Fruit fly (Drosophila melanogaster) whole organism, embryonic: ENCODE results near the gene cac.

Source experiments
- Abd-B ChIP-seq: fragments of 200-800 bp; sonication (Bioruptor generic); optimal IDR thresholded peaks from 2 replicates; lab custom pipeline; 2018; ENCODE audit warnings: missing biosample characterization, mild to moderate bottlenecking, missing genetic modification characterization, moderate library complexity
- Bteb2 ChIP-seq: fragments of 200-800 bp; sonication (Bioruptor generic); optimal IDR thresholded peaks from 2 replicates; lab custom pipeline; 2016; ENCODE audit warnings: missing biosample characterization, missing genetic modification characterization
- CG10274 ChIP-seq: fragments of 200-800 bp; sonication (Bioruptor generic); optimal IDR thresholded peaks from 3 replicates; lab custom pipeline; 2017; ENCODE audit warnings: missing biosample characterization, mild to moderate bottlenecking, missing genetic modification characterization
- CG10565 ChIP-seq: fragments of 200-800 bp; sonication (Bioruptor generic); optimal IDR thresholded peaks from 3 replicates; lab custom pipeline; 2016; ENCODE audit warnings: missing biosample characterization, mild to moderate bottlenecking, missing genetic modification characterization
- CG14014 ChIP-seq: fragments of 200-800 bp; sonication (Bioruptor generic); IDR thresholded peaks from 2 replicates; pipeline ENCODE4 v1.3.6; 2022; ENCODE audit warnings: missing biosample characterization, missing genetic modification characterization
- CG14050 ChIP-seq: fragments of 200-800 bp; sonication (Bioruptor generic); IDR thresholded peaks from 3 replicates; pipeline ENCODE4 v1.3.6; 2022; ENCODE audit warnings: missing biosample characterization, missing genetic modification characterization
- CG14441 ChIP-seq: fragments of 200-800 bp; sonication (Bioruptor generic); IDR thresholded peaks from 2 replicates; pipeline ENCODE4 v1.3.6; 2022; ENCODE audit warnings: missing biosample characterization, missing genetic modification characterization
- CG15073 ChIP-seq: fragments of 200-800 bp; sonication (Bioruptor generic); optimal IDR thresholded peaks from 2 replicates; lab custom pipeline; 2016; ENCODE audit warnings: missing biosample characterization, missing genetic modification characterization
- CG1602 ChIP-seq: fragments of 200-800 bp; sonication (Bioruptor generic); optimal IDR thresholded peaks from 3 replicates; lab custom pipeline; 2016; ENCODE audit warnings: missing biosample characterization, missing genetic modification characterization
- CG17568 ChIP-seq: fragments of 200-800 bp; sonication (Bioruptor generic); optimal IDR thresholded peaks from 2 replicates; lab custom pipeline; 2018; ENCODE audit warnings: missing biosample characterization, mild to moderate bottlenecking, missing genetic modification characterization, moderate library complexity
- CG1792 ChIP-seq: fragments of 200-800 bp; sonication (Bioruptor generic); optimal IDR thresholded peaks from 2 replicates; lab custom pipeline; 2016; ENCODE audit warnings: missing biosample characterization, missing genetic modification characterization
- CG18262 ChIP-seq: fragments of 200-800 bp; optimal IDR thresholded peaks from 3 replicates; lab custom pipeline; 2019; ENCODE audit warnings: missing biosample characterization, mild to moderate bottlenecking, missing genetic modification characterization, moderate library complexity
- CG2875 ChIP-seq: fragments of 200-800 bp; sonication (Bioruptor generic); optimal IDR thresholded peaks from 2 replicates; lab custom pipeline; 2017; ENCODE audit warnings: missing biosample characterization, mild to moderate bottlenecking, missing genetic modification characterization, missing genetic modification reagents
- CG2889 ChIP-seq: fragments of 200-800 bp; sonication (Bioruptor generic); IDR thresholded peaks from 3 replicates; pipeline ENCODE4 v1.3.6; 2022; ENCODE audit warnings: missing biosample characterization, missing genetic modification characterization
- CG30020 ChIP-seq: fragments of 200-800 bp; optimal IDR thresholded peaks from 2 replicates; lab custom pipeline; 2019; ENCODE audit warnings: missing biosample characterization, mild to moderate bottlenecking, missing genetic modification characterization, moderate library complexity
- CG32767 ChIP-seq: fragments of 200-800 bp; sonication (Bioruptor generic); IDR thresholded peaks from 2 replicates; pipeline ENCODE4 v1.3.6; 2022; ENCODE audit warnings: missing biosample characterization, missing genetic modification characterization
- CG4424 ChIP-seq: fragments of 200-800 bp; sonication (Bioruptor generic); optimal IDR thresholded peaks from 3 replicates; lab custom pipeline; 2016; ENCODE audit warnings: missing biosample characterization, missing genetic modification characterization
- CG5245 ChIP-seq: fragments of 200-800 bp; sonication (Bioruptor generic); optimal IDR thresholded peaks from 3 replicates; lab custom pipeline; 2016; ENCODE audit warnings: missing biosample characterization, missing genetic modification characterization
- CG6854 ChIP-seq: fragments of 200-800 bp; sonication (Bioruptor generic); optimal IDR thresholded peaks from 3 replicates; lab custom pipeline; 2017; ENCODE audit warnings: missing biosample characterization, mild to moderate bottlenecking, missing genetic modification characterization
- CG7372 ChIP-seq: fragments of 200-800 bp; sonication (Bioruptor generic); IDR thresholded peaks from 2 replicates; pipeline ENCODE4 v1.3.6; 2022; ENCODE audit warnings: missing biosample characterization, missing genetic modification characterization
- CG7987 ChIP-seq: fragments of 200-800 bp; sonication (Bioruptor generic); optimal IDR thresholded peaks from 2 replicates; lab custom pipeline; 2018; ENCODE audit warnings: missing biosample characterization, mild to moderate bottlenecking, missing genetic modification characterization, moderate library complexity
- CG8388 ChIP-seq: fragments of 200-800 bp; sonication (Bioruptor generic); optimal IDR thresholded peaks from 2 replicates; lab custom pipeline; 2019; ENCODE audit warnings: missing biosample characterization, mild to moderate bottlenecking, missing genetic modification characterization, moderate library complexity
- Deaf1 ChIP-seq: fragments of 200-800 bp; optimal IDR thresholded peaks from 3 replicates; lab custom pipeline; 2019; ENCODE audit warnings: missing biosample characterization, mild to moderate bottlenecking, missing genetic modification characterization, moderate library complexity
- Dek ChIP-seq: fragments of 200-800 bp; sonication (Bioruptor generic); optimal IDR thresholded peaks from 3 replicates; lab custom pipeline; 2019; ENCODE audit warnings: missing biosample characterization, mild to moderate bottlenecking, missing genetic modification characterization, moderate library complexity
- Eip74EF ChIP-seq, 2 experiments: fragments of 200-800 bp in 1 of 2; fragments of >200 bp in 1 of 2; sonication (Bioruptor generic) in 1 of 2; optimal IDR thresholded peaks; 2 replicates each; lab custom pipeline; 2017 to 2019; ENCODE audit warnings: missing biosample characterization in 2 of 2, missing genetic modification characterization in 2 of 2, mild to moderate bottlenecking in 1 of 2, moderate library complexity in 1 of 2
- Hr3 ChIP-seq: fragments of 200-800 bp; sonication (Bioruptor generic); optimal IDR thresholded peaks from 3 replicates; lab custom pipeline; 2016; ENCODE audit warnings: missing biosample characterization, missing genetic modification characterization
- Kr ChIP-seq: fragments of 200-800 bp; sonication (Bioruptor generic); optimal IDR thresholded peaks from 2 replicates; lab custom pipeline; 2017; ENCODE audit warnings: missing biosample characterization, mild to moderate bottlenecking, missing genetic modification characterization
- Nf-YB ChIP-seq: fragments of 200-800 bp; sonication (Bioruptor generic); optimal IDR thresholded peaks from 3 replicates; lab custom pipeline; 2019; ENCODE audit warnings: missing biosample characterization, mild to moderate bottlenecking, missing genetic modification characterization, moderate library complexity
- PHDP ChIP-seq: fragments of 200-800 bp; sonication (Bioruptor generic); optimal IDR thresholded peaks from 3 replicates; lab custom pipeline; 2018; ENCODE audit warnings: missing biosample characterization, mild to moderate bottlenecking, missing genetic modification characterization, moderate library complexity
- Sin3A ChIP-seq: fragments of >200 bp; optimal IDR thresholded peaks from 2 replicates; lab custom pipeline; 2018
- Six4 ChIP-seq: fragments of 200-800 bp; sonication (Bioruptor generic); optimal IDR thresholded peaks from 2 replicates; lab custom pipeline; 2016; ENCODE audit warnings: missing biosample characterization, missing genetic modification characterization
- Sox100B ChIP-seq: fragments of 200-800 bp; sonication (Bioruptor generic); optimal IDR thresholded peaks from 3 replicates; lab custom pipeline; 2018; ENCODE audit warnings: missing biosample characterization, mild to moderate bottlenecking, missing genetic modification characterization
- Sry-δ ChIP-seq: fragments of 200-800 bp; sonication (Bioruptor generic); optimal IDR thresholded peaks from 2 replicates; lab custom pipeline; 2016; ENCODE audit warnings: missing biosample characterization, missing genetic modification characterization
- Stat92E ChIP-seq, 3 experiments: fragments of >200 bp in 2 of 3; fragments of 200-800 bp in 1 of 3; sonication (Bioruptor generic) in 1 of 3; optimal IDR thresholded peaks; 2 replicates each; lab custom pipeline; 2017 to 2019; ENCODE audit warnings: missing biosample characterization in 3 of 3, missing genetic modification characterization in 3 of 3, mild to moderate bottlenecking in 1 of 3, moderate library complexity in 1 of 3
- Xbp1 ChIP-seq: fragments of 200-800 bp; sonication (Bioruptor generic); optimal IDR thresholded peaks from 3 replicates; lab custom pipeline; 2016; ENCODE audit warnings: missing biosample characterization, mild to moderate bottlenecking, missing genetic modification characterization
- bowl ChIP-seq: fragments of 200-800 bp; sonication (Bioruptor generic); IDR thresholded peaks from 2 replicates; pipeline ENCODE4 v1.3.6; 2022; ENCODE audit warnings: missing biosample characterization, missing genetic modification characterization
- crol ChIP-seq: fragments of 200-800 bp; sonication (Bioruptor generic); IDR thresholded peaks from 2 replicates; pipeline ENCODE4 v1.3.6; 2022; ENCODE audit warnings: missing biosample characterization, missing genetic modification characterization
- dati ChIP-seq: fragments of 200-800 bp; sonication (Bioruptor generic); IDR thresholded peaks from 2 replicates; pipeline ENCODE4 v1.3.6; 2022; ENCODE audit warnings: missing biosample characterization, missing genetic modification characterization
- dysf ChIP-seq: fragments of 200-800 bp; sonication (Bioruptor generic); IDR thresholded peaks from 3 replicates; pipeline ENCODE4 v1.3.6; 2022; ENCODE audit warnings: missing biosample characterization, missing genetic modification characterization
- ems ChIP-seq: fragments of 200-800 bp; sonication (Bioruptor generic); optimal IDR thresholded peaks from 3 replicates; lab custom pipeline; 2016; ENCODE audit warnings: missing biosample characterization, missing genetic modification characterization
- grau ChIP-seq: fragments of 200-800 bp; optimal IDR thresholded peaks from 3 replicates; lab custom pipeline; 2019; ENCODE audit warnings: missing biosample characterization, mild to moderate bottlenecking, missing genetic modification characterization, moderate library complexity
- h ChIP-seq: fragments of >200 bp; optimal IDR thresholded peaks from 2 replicates; lab custom pipeline; 2017
- hb ChIP-seq: fragments of 200-800 bp; sonication (Bioruptor generic); IDR thresholded peaks from 3 replicates; pipeline ENCODE4 v1.3.6; 2022; ENCODE audit warnings: missing biosample characterization, missing genetic modification characterization; ENCODE audit not compliant: partially characterized antibody
- inv ChIP-seq: fragments of 200-800 bp; sonication (Bioruptor generic); IDR thresholded peaks from 2 replicates; pipeline ENCODE4 v1.3.6; 2022; ENCODE audit warnings: missing biosample characterization, missing genetic modification characterization; ENCODE audit not compliant: partially characterized antibody
- kni ChIP-seq: fragments of 200-800 bp; sonication (Bioruptor generic); optimal IDR thresholded peaks from 3 replicates; lab custom pipeline; 2017; ENCODE audit warnings: mild to moderate bottlenecking, missing biosample characterization, missing genetic modification reagents, missing genetic modification characterization
- lola ChIP-seq, 3 experiments: fragments of >200 bp in 2 of 3; fragments of 200-800 bp in 1 of 3; sonication (Bioruptor generic) in 1 of 3; optimal IDR thresholded peaks; 2 replicates each; lab custom pipeline; 2017 to 2019; ENCODE audit warnings: missing biosample characterization in 3 of 3, missing genetic modification characterization in 3 of 3, mild to moderate bottlenecking in 1 of 3, moderate library complexity in 1 of 3
- nerfin-1 ChIP-seq: fragments of 200-800 bp; sonication (Bioruptor generic); optimal IDR thresholded peaks from 3 replicates; lab custom pipeline; 2019; ENCODE audit warnings: missing biosample characterization, mild to moderate bottlenecking, missing genetic modification characterization, moderate library complexity
- oc ChIP-seq: fragments of 200-800 bp; sonication (Bioruptor generic); optimal IDR thresholded peaks from 2 replicates; lab custom pipeline; 2018; ENCODE audit warnings: missing biosample characterization, mild to moderate bottlenecking, missing genetic modification characterization, moderate library complexity
- odd ChIP-seq: fragments of 200-800 bp; sonication (Bioruptor generic); optimal IDR thresholded peaks from 2 replicates; lab custom pipeline; 2017; ENCODE audit warnings: missing biosample characterization, mild to moderate bottlenecking, missing genetic modification characterization
- trh ChIP-seq: fragments of 200-800 bp; sonication (Bioruptor generic); optimal IDR thresholded peaks from 2 replicates; lab custom pipeline; 2016; ENCODE audit warnings: missing biosample characterization, missing genetic modification characterization
- tup ChIP-seq: fragments of 200-800 bp; sonication (Bioruptor generic); optimal IDR thresholded peaks from 2 replicates; lab custom pipeline; 2016; ENCODE audit warnings: missing biosample characterization, mild to moderate bottlenecking, missing genetic modification characterization, moderate library complexity

Gene cac

dm6 chrX:11886976-11887375 is 97.9 kb downstream of the cac start, which contains the start of the genes CG10353 and SelG (continued):
- no peak for TF ChIP-seq CG6854 (GFP tag; lab: Kevin White, UChicago)
- peak; percentile 24 for TF ChIP-seq CG1792
- TF ChIP-seq crol (GFP tag; lab: Robert Waterston, UW), result no peak
- no peak for TF ChIP-seq odd (GFP tag; lab: Kevin White, UChicago)
- TF ChIP-seq hb (GFP tag; lab: Robert Waterston, UW), result peak; percentile 75
- TF ChIP-seq CG15073, result no peak
- no peak for TF ChIP-seq trh (GFP tag; lab: Kevin White, UChicago)
- peak; percentile 35 for TF ChIP-seq ems
- no peak for TF ChIP-seq CG14014 (GFP tag; lab: Robert Waterston, UW)
- TF ChIP-seq CG32767, result no peak
- no peak for TF ChIP-seq Nf-YB (GFP tag; lab: Kevin White, UChicago)
- no peak for TF ChIP-seq lola (GFP tag; optimal IDR thresholded peaks at IDR 0.05; lab: Kevin White, UChicago)
- no peak for TF ChIP-seq Eip74EF (GFP tag; optimal IDR thresholded peaks at IDR 0.05; lab: Kevin White, UChicago)
- no peak for TF ChIP-seq Abd-B (GFP tag; lab: Kevin White, UChicago)
- TF ChIP-seq CG7372 (GFP tag; lab: Robert Waterston, UW), result no peak
- peak; percentile 75 for TF ChIP-seq inv (GFP tag; lab: Robert Waterston, UW)
- peak; percentile 18 for TF ChIP-seq CG18262 (tag; lab: Kevin White, UChicago)
- peak; percentile 35 for TF ChIP-seq Sin3A (lab: Kevin White, UChicago)
- no peak for TF ChIP-seq bowl (GFP tag; lab: Robert Waterston, UW)
- no peak for TF ChIP-seq CG14441 (GFP tag; lab: Robert Waterston, UW)
- peak; percentile 42 for TF ChIP-seq Xbp1
- no peak for TF ChIP-seq oc (tag; lab: Kevin White, UChicago)
- peak; percentile 95 for TF ChIP-seq Sry-δ (GFP tag; lab: Kevin White, UChicago)
- peak; percentile 27 for TF ChIP-seq CG4424
- no peak for TF ChIP-seq Stat92E (GFP tag; optimal IDR thresholded peaks at IDR 0.05; lab: Kevin White, UChicago)
- TF ChIP-seq Six4 (GFP tag; lab: Kevin White, UChicago), result no peak
- TF ChIP-seq tup (GFP tag; lab: Kevin White, UChicago), result peak; percentile 10
- TF ChIP-seq Sox100B (GFP tag; lab: Kevin White, UChicago), result no peak
- no peak for TF ChIP-seq CG10565
- TF ChIP-seq kni (GFP tag; lab: Kevin White, UChicago), result no peak
- TF ChIP-seq Dek (tag; lab: Kevin White, UChicago), result no peak
- TF ChIP-seq CG2889 (GFP tag; lab: Robert Waterston, UW), result no peak
- no peak for TF ChIP-seq CG17568 (GFP tag; lab: Kevin White, UChicago)
- no peak for TF ChIP-seq CG1602 (GFP tag; lab: Kevin White, UChicago)
- TF ChIP-seq dysf (GFP tag; lab: Robert Waterston, UW), result no peak
- peak; percentile 45 for TF ChIP-seq CG7987 (GFP tag; lab: Kevin White, UChicago)
- no peak for TF ChIP-seq dati (GFP tag; lab: Robert Waterston, UW)
- TF ChIP-seq Hr3 (GFP tag; lab: Kevin White, UChicago), result peak; percentile 11
- TF ChIP-seq h (lab: Kevin White, UChicago), result no peak
- peak; percentile 66 for TF ChIP-seq grau
- peak; percentile 9 for TF ChIP-seq Deaf1
- peak; percentile 48 for TF ChIP-seq nerfin-1
- no peak for TF ChIP-seq Kr (GFP tag; lab: Kevin White, UChicago)
- TF ChIP-seq CG8388, result no peak
- no peak for TF ChIP-seq CG14050 (GFP tag; lab: Robert Waterston, UW)
- no peak for TF ChIP-seq CG10274 (GFP tag; lab: Kevin White, UChicago)
- TF ChIP-seq CG30020 (tag; lab: Kevin White, UChicago), result peak; percentile 28
- peak; percentile 41 for TF ChIP-seq Bteb2
- no peak for TF ChIP-seq CG5245
- no peak for TF ChIP-seq CG2875 (GFP tag; lab: Kevin White, UChicago)
- peak; percentile 21 for TF ChIP-seq PHDP (tag; lab: Kevin White, UChicago)
